Worm (Caenorhabditis elegans): ENCODE data around the gene C07A9.9.

Gene C07A9.9

DNA sequence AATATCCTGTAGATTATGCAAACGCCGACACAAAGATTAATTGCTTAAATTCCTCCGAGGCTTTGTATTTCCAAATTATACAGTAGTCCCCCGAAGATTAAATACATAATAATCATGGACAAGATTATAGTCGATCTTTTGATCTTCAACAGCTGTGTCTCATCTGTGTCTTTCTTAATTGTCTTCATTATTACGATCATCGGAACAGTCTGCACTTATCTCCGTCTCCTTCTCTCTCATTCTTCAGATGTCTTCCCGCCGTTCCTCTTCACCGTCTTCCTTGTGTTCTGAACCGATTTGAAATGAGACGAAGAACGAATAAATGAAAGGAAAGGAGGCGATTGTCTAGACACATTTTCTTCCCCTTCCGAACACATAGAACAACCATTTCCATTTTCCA, 6.3 kb downstream of the C07A9.9 start:
- no peak for TF ChIP-seq unc-62 (GFP tag; optimal IDR thresholded peaks at IDR 0.05)

- no peak for TF ChIP-seq unc-62 (GFP tag; optimal IDR thresholded peaks at IDR 0.05)
Observed at ce11 chrIII:9658569-9658968, 8.9 kb downstream of the C07A9.9 start.

DNA sequence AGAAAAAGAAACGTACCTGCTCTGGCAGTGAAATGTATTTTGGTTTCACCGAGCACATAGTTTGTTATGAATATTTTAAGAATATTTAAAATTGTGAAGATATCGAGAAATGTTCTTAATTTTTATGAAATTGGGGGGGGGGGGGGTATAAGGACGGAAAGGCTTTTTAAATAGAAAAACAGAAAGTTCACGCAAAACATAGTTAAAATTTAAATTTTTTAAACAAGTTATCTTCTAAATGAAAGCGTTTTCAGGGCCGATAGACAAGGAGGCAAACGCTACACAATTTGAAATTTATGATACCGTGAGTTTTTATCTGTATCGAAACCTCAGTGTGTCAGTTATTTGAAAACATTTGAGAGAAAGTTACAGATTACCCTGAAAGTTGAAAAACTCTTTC, 11.6 kb downstream of the C07A9.9 start, which contains the start of gene C15H7.4:
TSS of gene C15H7.4 (minus strand) at position 101 of the 400 bp plus-strand sequence.
- TF ChIP-seq unc-62 (GFP tag; optimal IDR thresholded peaks at IDR 0.05), result no peak

ce11 chrIII:9651871-9652270, 15.6 kb downstream of the C07A9.9 start, which contains the start of gene C15H7.3:
C15H7.3 (minus strand) TSS chrIII:9651971.
- TF ChIP-seq unc-62 (GFP tag; optimal IDR thresholded peaks at IDR 0.05), result no peak

- no peak for TF ChIP-seq unc-62 (GFP tag; optimal IDR thresholded peaks at IDR 0.05)
Observed at ce11 chrIII:9646440-9647021, 20.9 kb downstream of the C07A9.9 start.

DNA sequence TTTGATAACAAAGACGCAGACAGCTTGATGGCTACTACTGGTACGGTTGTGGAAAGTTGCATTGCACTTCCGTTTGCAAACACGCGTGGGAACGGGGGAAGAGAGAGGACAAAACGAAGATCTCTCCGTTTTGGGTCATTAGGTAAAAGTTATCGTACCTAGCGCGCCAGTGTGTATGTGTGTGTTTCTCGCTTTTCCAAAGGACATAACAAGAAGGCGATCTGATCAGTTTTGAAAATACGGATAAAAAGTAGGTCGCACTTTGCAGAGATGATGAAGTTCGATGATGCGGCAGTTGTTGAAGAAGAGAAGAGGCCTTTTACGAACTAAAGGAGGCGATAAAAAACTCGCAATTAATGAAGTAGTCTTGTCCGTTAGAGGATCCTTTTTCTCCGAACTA, 22.3 kb downstream of the C07A9.9 start:
- TF ChIP-seq unc-62 (GFP tag; optimal IDR thresholded peaks at IDR 0.05), result no peak

DNA sequence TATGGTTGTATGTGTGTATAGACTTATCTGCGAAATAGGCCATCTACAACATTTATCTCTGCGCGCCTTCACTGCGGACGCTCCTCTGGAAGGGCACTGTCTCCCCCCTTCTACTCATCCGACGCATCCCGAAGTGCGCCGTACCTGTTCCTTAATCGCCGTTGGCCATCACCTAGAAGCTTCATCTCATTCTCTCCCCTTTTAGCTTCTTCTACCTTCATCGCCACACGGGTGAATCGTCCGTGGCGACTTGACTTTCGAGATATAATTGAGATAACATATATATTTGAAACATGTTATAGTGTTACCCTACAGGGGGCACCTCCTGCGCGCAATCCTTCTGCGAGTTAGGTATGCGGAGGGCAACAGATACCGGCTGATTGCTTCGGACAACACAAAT, 25.3 kb downstream of the C07A9.9 start:
- no peak for TF ChIP-seq unc-62 (GFP tag; optimal IDR thresholded peaks at IDR 0.05)

DNA sequence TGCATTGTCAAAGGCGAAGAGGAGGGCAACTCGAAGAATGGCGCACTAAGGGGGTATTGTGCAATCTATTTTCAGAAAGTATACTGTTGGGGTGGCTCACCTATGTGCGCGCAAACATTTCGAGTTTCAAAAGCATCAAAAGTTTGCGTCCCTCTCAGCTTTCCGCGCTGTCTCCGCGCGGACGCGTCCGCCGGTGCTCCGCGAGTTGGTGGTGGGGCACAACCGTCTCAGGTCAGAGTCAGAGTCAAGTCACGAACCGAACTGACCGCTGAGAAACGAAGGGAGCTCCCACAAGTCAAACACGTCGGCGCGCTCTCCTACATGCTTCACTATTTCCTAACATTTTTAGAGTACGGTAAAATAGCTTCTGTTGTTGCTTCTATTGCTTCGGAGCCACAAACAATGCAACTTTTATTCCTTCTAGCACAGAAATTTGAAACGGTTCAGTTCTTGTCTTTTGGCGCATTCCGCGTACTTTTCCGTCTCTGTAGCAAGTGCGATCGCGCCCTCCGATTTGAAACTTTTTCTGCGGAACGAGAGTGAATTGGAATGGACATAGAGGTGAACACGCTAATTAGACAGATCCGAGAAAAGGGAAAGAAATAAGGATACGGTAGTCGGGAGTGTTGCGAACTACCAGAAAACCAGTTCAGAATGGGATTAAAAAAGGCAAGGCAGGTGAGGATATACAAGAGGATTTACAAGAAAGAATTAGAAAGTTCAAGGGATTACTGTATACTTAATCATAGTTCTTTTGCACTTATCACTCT, 28.0 kb downstream of the C07A9.9 start:
- TF ChIP-seq unc-62 (GFP tag; optimal IDR thresholded peaks at IDR 0.05), result no peak

ce11 chrIII:9638159-9638754, 29.2 kb downstream of the C07A9.9 start:
- no peak for TF ChIP-seq unc-62 (GFP tag; optimal IDR thresholded peaks at IDR 0.05)

DNA sequence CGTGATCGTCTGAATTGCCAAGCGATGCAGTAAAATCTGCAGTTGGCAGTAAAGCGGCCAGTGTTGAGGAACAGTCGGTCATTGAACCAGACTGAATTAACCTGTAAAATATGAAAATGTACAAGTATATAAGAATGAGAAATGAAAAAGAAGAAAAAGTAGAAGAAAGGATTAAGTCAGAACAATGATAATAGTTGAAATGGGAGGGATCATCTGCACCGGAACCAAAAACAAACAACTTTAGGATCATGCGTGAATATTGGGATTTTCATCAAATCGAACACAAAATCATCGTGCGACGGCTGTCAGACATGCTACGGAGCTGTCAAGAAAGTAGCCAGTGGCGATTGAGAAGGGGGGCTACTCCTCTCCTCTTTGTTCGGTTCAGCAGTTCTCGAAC, 30.4 kb downstream of the C07A9.9 start, which contains the start of gene gei-13:
TSS of gene gei-13 (minus strand) at position 101 of the 400 bp plus-strand sequence.
- TF ChIP-seq unc-62 (GFP tag; optimal IDR thresholded peaks at IDR 0.05), result no peak

DNA sequence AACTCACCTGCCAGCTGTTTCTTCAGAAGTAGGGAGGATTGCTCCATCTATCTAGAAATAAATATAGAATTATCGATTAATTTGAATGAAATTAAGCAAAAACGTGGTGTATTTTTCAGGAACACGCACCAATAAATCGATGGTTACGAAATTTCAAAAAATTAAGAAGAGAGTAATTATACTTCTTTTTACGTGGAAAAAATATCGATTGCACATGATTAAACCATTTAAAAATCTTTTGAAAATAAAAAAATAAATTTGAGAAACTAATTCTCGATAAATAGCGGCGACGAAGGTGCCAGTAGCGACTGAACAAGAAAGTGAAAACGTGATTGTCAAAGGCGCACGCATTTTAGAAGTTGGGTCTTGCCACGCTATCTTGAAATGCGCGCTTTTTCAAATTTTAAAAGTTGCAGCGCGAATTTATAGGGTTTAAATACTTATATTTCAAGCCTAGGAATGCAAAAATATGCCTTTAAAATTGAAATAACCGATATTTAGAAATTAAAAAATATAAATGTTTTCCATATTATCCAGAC, 36.3 kb downstream of the C07A9.9 start, which contains the start of gene ubc-7:
TSS of gene ubc-7 (minus strand) at position 51 of the 539 bp plus-strand sequence.
- TF ChIP-seq unc-62 (GFP tag; optimal IDR thresholded peaks at IDR 0.05), result no peak

DNA sequence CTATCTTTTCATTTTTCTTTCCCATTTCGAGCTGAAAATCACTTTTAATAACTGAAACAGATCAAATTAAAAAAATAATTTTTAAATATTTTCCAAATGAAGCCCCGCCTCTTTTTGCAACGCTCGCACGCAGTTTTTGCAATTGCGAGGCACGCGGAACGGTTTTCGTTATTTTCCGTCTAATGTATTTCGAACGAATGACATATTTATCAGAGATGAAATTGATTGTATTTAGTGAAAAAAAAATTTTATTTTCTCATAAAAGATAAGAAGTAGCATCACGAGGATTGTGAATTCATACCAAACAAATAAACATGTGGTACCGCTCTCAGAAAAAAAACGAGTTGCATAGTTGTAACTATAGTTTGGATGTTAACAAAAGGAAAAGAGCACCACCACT, 37.6 kb downstream of the C07A9.9 start, which contains the start of gene rpac-19:
TSS of gene rpac-19 (minus strand) at position 31 of the 400 bp plus-strand sequence.
- no peak for TF ChIP-seq unc-62 (GFP tag; optimal IDR thresholded peaks at IDR 0.05)

- TF ChIP-seq unc-62 (GFP tag; optimal IDR thresholded peaks at IDR 0.05), result no peak
Observed at ce11 chrIII:9629054-9629453, 38.4 kb downstream of the C07A9.9 start, which contains the start of gene tbg-1. tbg-1 (minus strand) TSS chrIII:9629154.

ce11 chrIII:9626602-9627001, 40.8 kb downstream of the C07A9.9 start:
- TF ChIP-seq unc-62 (GFP tag; optimal IDR thresholded peaks at IDR 0.05), result no peak

DNA sequence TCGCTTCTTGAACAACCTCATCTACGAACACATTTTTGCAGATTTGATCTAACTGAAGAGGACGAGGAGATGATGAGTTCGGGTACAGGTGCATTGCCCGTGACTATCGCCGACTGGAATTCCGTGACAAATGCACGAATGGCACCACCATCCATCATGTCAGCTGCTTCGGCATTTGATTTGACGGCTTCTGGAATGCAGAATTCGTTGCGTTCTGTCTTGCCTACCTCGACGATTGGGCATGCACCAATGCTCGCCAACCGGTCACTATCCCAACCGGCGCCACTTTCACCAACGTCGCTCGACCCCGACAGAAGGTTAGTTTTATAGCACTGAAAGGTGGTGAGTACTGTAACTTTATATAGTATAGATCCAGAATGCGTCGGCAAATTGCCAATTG, 44.0 kb downstream of the C07A9.9 start:
- no peak for TF ChIP-seq unc-62 (GFP tag; optimal IDR thresholded peaks at IDR 0.05)

- TF ChIP-seq unc-62 (GFP tag; optimal IDR thresholded peaks at IDR 0.05), result no peak
Observed at ce11 chrIII:9621840-9622525, 45.5 kb downstream of the C07A9.9 start.
